Fruit fly (Drosophila melanogaster) whole organism, wandering third instar larva: ENCODE data around the gene CG8420.

Source experiments
- Dfd ChIP-seq: fragments of >200 bp; optimal IDR thresholded peaks from 2 replicates; lab custom pipeline; 2017; ENCODE audit warnings: missing biosample characterization, missing genetic modification characterization
- GATAd ChIP-seq: sonication (Bioruptor generic); optimal IDR thresholded peaks from 2 replicates; lab custom pipeline; 2016; ENCODE audit warnings: missing biosample characterization, missing genetic modification characterization
- Hnf4 ChIP-seq: fragments of 200-800 bp; sonication (Bioruptor generic); optimal IDR thresholded peaks from 2 replicates; lab custom pipeline; 2016; ENCODE audit warnings: missing biosample characterization, mild to moderate bottlenecking, missing genetic modification characterization
- Hr78 ChIP-seq: fragments of >200 bp; optimal IDR thresholded peaks from 2 replicates; lab custom pipeline; 2017; ENCODE audit warnings: missing biosample characterization, missing genetic modification characterization
- Sp1 ChIP-seq: fragments of 200-800 bp; sonication (Bioruptor generic); optimal IDR thresholded peaks from 3 replicates; lab custom pipeline; 2019; ENCODE audit warnings: missing biosample characterization, mild to moderate bottlenecking, missing genetic modification characterization, moderate library complexity
- br ChIP-seq: fragments of 200-800 bp; sonication (Bioruptor generic); optimal IDR thresholded peaks from 2 replicates; lab custom pipeline; 2016; ENCODE audit warnings: missing biosample characterization, missing genetic modification characterization
- dl ChIP-seq, 2 experiments: fragments of 175-275, 200-275 bp in 1 of 2; fragments of 200-275 bp in 1 of 2; sonication (Bioruptor generic); optimal IDR thresholded peaks; lab custom pipeline; 2018; ENCODE audit warnings: mild to moderate bottlenecking in 2 of 2, missing biosample characterization in 2 of 2, missing genetic modification characterization in 2 of 2, moderate library complexity in 2 of 2; ENCODE audit not compliant: partially characterized antibody in 2 of 2, insufficient read depth in 1 of 2
- dmrt93B ChIP-seq: fragments of 200-800 bp; sonication (Bioruptor generic); optimal IDR thresholded peaks from 2 replicates; lab custom pipeline; 2018; ENCODE audit warnings: missing biosample characterization, mild to moderate bottlenecking, missing genetic modification characterization
- jim ChIP-seq: fragments of 175-275, 200-325 bp; sonication (Bioruptor generic); optimal IDR thresholded peaks from 2 replicates; lab custom pipeline; 2016; ENCODE audit warnings: missing biosample characterization, mild to moderate bottlenecking, missing genetic modification characterization
- lola ChIP-seq: fragments of >200 bp; optimal IDR thresholded peaks from 2 replicates; lab custom pipeline; 2017; ENCODE audit warnings: missing biosample characterization, missing genetic modification characterization
- psq ChIP-seq: fragments of 200-800 bp; sonication (Bioruptor generic); optimal IDR thresholded peaks from 3 replicates; lab custom pipeline; 2017; ENCODE audit warnings: missing biosample characterization, mild to moderate bottlenecking, missing genetic modification characterization, moderate library complexity

- no peak for TF ChIP-seq Hr78 (GFP tag; lab: Kevin White, UChicago)
- TF ChIP-seq Dfd (GFP tag; lab: Kevin White, UChicago), result no peak
- TF ChIP-seq psq (GFP tag; lab: Kevin White, UChicago), result no peak
- TF ChIP-seq GATAd (GFP tag; lab: Kevin White, UChicago), result no peak
- TF ChIP-seq lola (GFP tag; lab: Kevin White, UChicago), result no peak
- no peak for TF ChIP-seq br (GFP tag; lab: Kevin White, UChicago)
- TF ChIP-seq Hnf4 (GFP tag; lab: Kevin White, UChicago), result no peak
- TF ChIP-seq dl (GFP tag; optimal IDR thresholded peaks at IDR 0.05; lab: Kevin White, UChicago; ENCODE audit: insufficient read depth in 1 of 2, partially characterized antibody in 2 of 2), result no peak
- no peak for TF ChIP-seq jim (GFP tag; lab: Kevin White, UChicago)
- TF ChIP-seq dmrt93B (GFP tag; lab: Kevin White, UChicago), result no peak
- TF ChIP-seq Sp1 (GFP tag; lab: Kevin White, UChicago), result no peak
These were observed 24.1 kb upstream of the CG8420 start for dm6 chr3R:9222355-9222754.
